Worm (Caenorhabditis elegans) whole organism, midembryonic: ENCODE measurements around the gene M03C11.9.

Experiments
- flt-1 ChIP-seq: fragments of 200-800 bp; sonication (Bioruptor generic); IDR thresholded peaks from 2 replicates; pipeline ENCODE4 v1.3.6; 2022; ENCODE audit warnings: missing genetic modification characterization, missing compliant biosample characterization
- med-1 ChIP-seq: sonication (generic microtip); optimal IDR thresholded peaks from 2 replicates; lab custom pipeline; 2017; ENCODE audit warnings: missing genetic modification characterization, mild to moderate bottlenecking, missing compliant biosample characterization, antibody characterized with exemption, missing genetic modification reagents; ENCODE audit not compliant: insufficient read depth
- ref-1 ChIP-seq: fragments of 200-800 bp; sonication (Bioruptor generic); conservative IDR thresholded peaks from 2 replicates; pipeline ENCODE4 v1.3.6; 2022; ENCODE audit warnings: missing genetic modification reagents, missing genetic modification characterization, missing compliant biosample characterization
- tab-1 ChIP-seq: fragments of 200-800 bp; sonication (Bioruptor generic); IDR thresholded peaks from 2 replicates; pipeline ENCODE4 v1.3.6; 2022; ENCODE audit warnings: missing genetic modification characterization, missing compliant biosample characterization
- ztf-23 ChIP-seq: fragments of 200-800 bp; sonication (Bioruptor generic); IDR thresholded peaks from 2 replicates; pipeline ENCODE4 v1.3.6; 2022; ENCODE audit warnings: missing genetic modification reagents, missing genetic modification characterization, missing compliant biosample characterization

ce11 chrIII:10391628-10392027 is at the start of gene M03C11.9:
- no peak for TF ChIP-seq ref-1 (GFP tag; lab: Robert Waterston, UW)
- no peak for TF ChIP-seq med-1 (GFP tag; lab: Kevin White, UChicago)
- no peak for TF ChIP-seq ztf-23 (GFP tag; lab: Robert Waterston, UW)
- no peak for TF ChIP-seq flt-1 (GFP tag; lab: Robert Waterston, UW)
- TF ChIP-seq tab-1 (GFP tag; lab: Robert Waterston, UW): no peak
